Fruit fly (Drosophila melanogaster) whole organism, embryonic: Measurements from ENCODE around the gene NimB3.

Source experiments
- Abd-B ChIP-seq: fragments of 200-800 bp; sonication (Bioruptor generic); optimal IDR thresholded peaks from 2 replicates; lab custom pipeline; 2018; ENCODE audit warnings: missing biosample characterization, mild to moderate bottlenecking, missing genetic modification characterization, moderate library complexity
- Atf6 ChIP-seq: fragments of 200-800 bp; sonication (Bioruptor generic); IDR thresholded peaks from 2 replicates; pipeline ENCODE4 v1.3.6; 2022; ENCODE audit warnings: missing biosample characterization, missing genetic modification characterization
- CG1024 ChIP-seq: fragments of 200-800 bp; sonication (Bioruptor generic); IDR thresholded peaks from 2 replicates; pipeline ENCODE4 v1.3.6; 2022; ENCODE audit warnings: missing biosample characterization, missing genetic modification characterization
- CG11696 ChIP-seq: fragments of 200-800 bp; sonication (Bioruptor generic); IDR thresholded peaks from 2 replicates; pipeline ENCODE4 v1.3.6; 2022; ENCODE audit warnings: missing biosample characterization, missing genetic modification characterization
- CG12071 ChIP-seq: fragments of 200-800 bp; sonication (Bioruptor generic); optimal IDR thresholded peaks from 3 replicates; lab custom pipeline; 2018; ENCODE audit warnings: missing biosample characterization, mild to moderate bottlenecking, missing genetic modification characterization
- CG12744 ChIP-seq: fragments of 200-800 bp; sonication (Bioruptor generic); optimal IDR thresholded peaks from 2 replicates; lab custom pipeline; 2016; ENCODE audit warnings: missing biosample characterization, missing genetic modification characterization
- CG14860 ChIP-seq: fragments of 200-800 bp; sonication (Bioruptor generic); IDR thresholded peaks from 3 replicates; pipeline ENCODE4 v1.3.6; 2022; ENCODE audit warnings: missing biosample characterization, missing genetic modification characterization; ENCODE audit not compliant: partially characterized antibody
- CG15011 ChIP-seq: fragments of 200-800 bp; sonication (Bioruptor generic); optimal IDR thresholded peaks from 3 replicates; lab custom pipeline; 2018; ENCODE audit warnings: missing biosample characterization, mild to moderate bottlenecking, missing genetic modification characterization
- CG15601 ChIP-seq: fragments of 200-800 bp; sonication (Bioruptor generic); optimal IDR thresholded peaks from 3 replicates; lab custom pipeline; 2019; ENCODE audit warnings: missing biosample characterization, mild to moderate bottlenecking, missing genetic modification characterization, moderate library complexity
- CG1603 ChIP-seq: fragments of 200-800 bp; sonication (Bioruptor generic); optimal IDR thresholded peaks from 2 replicates; lab custom pipeline; 2019; ENCODE audit warnings: missing biosample characterization, mild to moderate bottlenecking, missing genetic modification characterization, moderate library complexity
- CG16813 ChIP-seq: fragments of 200-800 bp; sonication (Bioruptor generic); IDR thresholded peaks from 3 replicates; pipeline ENCODE4 v1.3.6; 2022; ENCODE audit warnings: missing biosample characterization, missing genetic modification characterization; ENCODE audit not compliant: partially characterized antibody
- CG16815 ChIP-seq: fragments of 200-800 bp; sonication (Bioruptor generic); optimal IDR thresholded peaks from 3 replicates; lab custom pipeline; 2017; ENCODE audit warnings: missing biosample characterization, mild to moderate bottlenecking, missing genetic modification characterization
- CG18619 ChIP-seq: fragments of 200-800 bp; sonication (Bioruptor generic); optimal IDR thresholded peaks from 3 replicates; lab custom pipeline; 2017; ENCODE audit warnings: missing biosample characterization, mild to moderate bottlenecking, missing genetic modification characterization
- CG30431 ChIP-seq: fragments of 200-800 bp; sonication (Bioruptor generic); optimal IDR thresholded peaks from 2 replicates; lab custom pipeline; 2017; ENCODE audit warnings: missing biosample characterization, missing genetic modification characterization
- CG31224 ChIP-seq: fragments of 200-800 bp; sonication (Bioruptor generic); IDR thresholded peaks from 2 replicates; pipeline ENCODE4 v1.3.6; 2022; ENCODE audit warnings: missing biosample characterization, missing genetic modification characterization
- CG3847 ChIP-seq: fragments of 200-800 bp; sonication (Bioruptor generic); IDR thresholded peaks from 2 replicates; pipeline ENCODE4 v1.3.6; 2022; ENCODE audit warnings: missing biosample characterization, missing genetic modification characterization
- CG4328 ChIP-seq: fragments of 200-800 bp; sonication (Bioruptor generic); optimal IDR thresholded peaks from 3 replicates; lab custom pipeline; 2017; ENCODE audit warnings: missing biosample characterization, missing genetic modification reagents, missing genetic modification characterization
- CG43689 ChIP-seq: fragments of 200-800 bp; sonication (Bioruptor generic); IDR thresholded peaks from 2 replicates; pipeline ENCODE4 v1.3.6; 2022; ENCODE audit warnings: missing biosample characterization, missing genetic modification characterization
- CG4707 ChIP-seq: fragments of 200-800 bp; sonication (Bioruptor generic); optimal IDR thresholded peaks from 2 replicates; lab custom pipeline; 2018; ENCODE audit warnings: missing biosample characterization, mild to moderate bottlenecking, missing genetic modification characterization, moderate library complexity
- CG6272 ChIP-seq: fragments of 200-800 bp; sonication (Bioruptor generic); IDR thresholded peaks from 2 replicates; pipeline ENCODE4 v1.3.6; 2022; ENCODE audit warnings: missing biosample characterization, missing genetic modification characterization
- CG6791 ChIP-seq: fragments of 200-800 bp; sonication (Bioruptor generic); IDR thresholded peaks from 3 replicates; pipeline ENCODE4 v1.3.6; 2022; ENCODE audit warnings: missing biosample characterization, missing genetic modification characterization; ENCODE audit not compliant: partially characterized antibody
- Deaf1 ChIP-seq: fragments of 200-800 bp; optimal IDR thresholded peaks from 3 replicates; lab custom pipeline; 2019; ENCODE audit warnings: missing biosample characterization, mild to moderate bottlenecking, missing genetic modification characterization, moderate library complexity
- Dll ChIP-seq: fragments of 200-800 bp; sonication (Bioruptor generic); IDR thresholded peaks from 4 replicates; pipeline ENCODE4 v1.3.6; 2022; ENCODE audit warnings: missing biosample characterization, missing genetic modification characterization; ENCODE audit not compliant: partially characterized antibody
- Dp ChIP-seq: fragments of 200-800 bp; sonication (Bioruptor generic); optimal IDR thresholded peaks from 2 replicates; lab custom pipeline; 2018; ENCODE audit warnings: missing biosample characterization, mild to moderate bottlenecking, missing genetic modification characterization, moderate library complexity
- H2.0 ChIP-seq: fragments of 200-800 bp; sonication (Bioruptor generic); IDR thresholded peaks from 2 replicates; pipeline ENCODE4 v1.3.6; 2022; ENCODE audit warnings: missing biosample characterization, missing genetic modification characterization
- HmgZ ChIP-seq: fragments of 200-800 bp; sonication (Bioruptor generic); optimal IDR thresholded peaks from 2 replicates; lab custom pipeline; 2018; ENCODE audit warnings: missing biosample characterization, mild to moderate bottlenecking, missing genetic modification characterization
- Hmr ChIP-seq: fragments of 200-800 bp; sonication (Bioruptor generic); optimal IDR thresholded peaks from 3 replicates; lab custom pipeline; 2017; ENCODE audit warnings: mild to moderate bottlenecking, missing biosample characterization, missing genetic modification reagents, missing genetic modification characterization
- Hr3 ChIP-seq: fragments of 200-800 bp; sonication (Bioruptor generic); optimal IDR thresholded peaks from 3 replicates; lab custom pipeline; 2016; ENCODE audit warnings: missing biosample characterization, missing genetic modification characterization
- Meics ChIP-seq: fragments of 200-800 bp; sonication (Bioruptor generic); optimal IDR thresholded peaks from 2 replicates; lab custom pipeline; 2017; ENCODE audit warnings: missing biosample characterization, mild to moderate bottlenecking, missing genetic modification characterization
- NFAT ChIP-seq: fragments of 200-800 bp; sonication (Bioruptor generic); IDR thresholded peaks from 2 replicates; pipeline ENCODE4 v1.3.6; 2022; ENCODE audit warnings: missing biosample characterization, missing genetic modification characterization
- Oaz ChIP-seq: fragments of 200-800 bp; sonication (Bioruptor generic); IDR thresholded peaks from 2 replicates; pipeline ENCODE4 v1.3.6; 2022; ENCODE audit warnings: missing biosample characterization, missing genetic modification characterization
- Six4 ChIP-seq: fragments of 200-800 bp; sonication (Bioruptor generic); optimal IDR thresholded peaks from 2 replicates; lab custom pipeline; 2016; ENCODE audit warnings: missing biosample characterization, missing genetic modification characterization
- ac ChIP-seq: fragments of 200-800 bp; sonication (Bioruptor generic); optimal IDR thresholded peaks from 3 replicates; lab custom pipeline; 2017; ENCODE audit warnings: missing biosample characterization, mild to moderate bottlenecking, missing genetic modification characterization
- aop ChIP-seq: fragments of 200-800 bp; sonication (Bioruptor generic); IDR thresholded peaks from 2 replicates; pipeline ENCODE4 v1.3.6; 2022; ENCODE audit warnings: missing biosample characterization, missing genetic modification characterization
- bab2 ChIP-seq: fragments of 200-800 bp; sonication (Bioruptor generic); optimal IDR thresholded peaks from 2 replicates; lab custom pipeline; 2016; ENCODE audit warnings: missing biosample characterization, missing genetic modification characterization
- cg ChIP-seq: fragments of 200-800 bp; sonication (Bioruptor generic); optimal IDR thresholded peaks from 3 replicates; lab custom pipeline; 2019; ENCODE audit warnings: missing biosample characterization, mild to moderate bottlenecking, missing genetic modification characterization, moderate library complexity
- corto ChIP-seq: fragments of 200-800 bp; sonication (Bioruptor generic); optimal IDR thresholded peaks from 2 replicates; lab custom pipeline; 2016; ENCODE audit warnings: missing biosample characterization, mild to moderate bottlenecking, missing genetic modification characterization, moderate library complexity
- danr ChIP-seq: fragments of 200-800 bp; sonication (Bioruptor generic); IDR thresholded peaks from 2 replicates; pipeline ENCODE4 v1.3.6; 2022; ENCODE audit warnings: missing biosample characterization, missing genetic modification characterization
- grau ChIP-seq: fragments of 200-800 bp; optimal IDR thresholded peaks from 3 replicates; lab custom pipeline; 2019; ENCODE audit warnings: missing biosample characterization, mild to moderate bottlenecking, missing genetic modification characterization, moderate library complexity
- knrl ChIP-seq: fragments of 200-800 bp; sonication (Bioruptor generic); IDR thresholded peaks from 3 replicates; pipeline ENCODE4 v1.3.6; 2022; ENCODE audit warnings: missing biosample characterization, missing genetic modification characterization; ENCODE audit not compliant: partially characterized antibody
- pho ChIP-seq: fragments of 200-800 bp; sonication (Bioruptor generic); optimal IDR thresholded peaks from 2 replicates; lab custom pipeline; 2016; ENCODE audit warnings: missing biosample characterization, missing genetic modification characterization
- pnt ChIP-seq: fragments of 200-800 bp; sonication (Bioruptor generic); optimal IDR thresholded peaks from 3 replicates; lab custom pipeline; 2016; ENCODE audit warnings: missing biosample characterization, missing genetic modification characterization
- ranshi ChIP-seq: fragments of 200-800 bp; sonication (Bioruptor generic); IDR thresholded peaks from 2 replicates; pipeline ENCODE4 v1.3.6; 2022; ENCODE audit warnings: missing biosample characterization, missing genetic modification characterization
- repo ChIP-seq: fragments of 200-800 bp; sonication (Bioruptor generic); optimal IDR thresholded peaks from 2 replicates; lab custom pipeline; 2016; ENCODE audit warnings: missing biosample characterization, missing genetic modification characterization
- run ChIP-seq: fragments of 200-800 bp; sonication (Bioruptor generic); optimal IDR thresholded peaks from 3 replicates; lab custom pipeline; 2018; ENCODE audit warnings: missing biosample characterization, mild to moderate bottlenecking, missing genetic modification characterization
- salm ChIP-seq: fragments of 200-800 bp; sonication (Bioruptor generic); optimal IDR thresholded peaks from 2 replicates; lab custom pipeline; 2018; ENCODE audit warnings: missing biosample characterization, mild to moderate bottlenecking, missing genetic modification characterization
- sqz ChIP-seq: fragments of 200-800 bp; sonication (Bioruptor generic); optimal IDR thresholded peaks from 3 replicates; lab custom pipeline; 2018; ENCODE audit warnings: missing biosample characterization, mild to moderate bottlenecking, missing genetic modification characterization
- tap ChIP-seq: fragments of 200-800 bp; optimal IDR thresholded peaks from 3 replicates; lab custom pipeline; 2019; ENCODE audit warnings: missing biosample characterization, mild to moderate bottlenecking, missing genetic modification characterization, moderate library complexity
- tup ChIP-seq: fragments of 200-800 bp; sonication (Bioruptor generic); optimal IDR thresholded peaks from 2 replicates; lab custom pipeline; 2016; ENCODE audit warnings: missing biosample characterization, mild to moderate bottlenecking, missing genetic modification characterization, moderate library complexity

The NimB3 gene

DNA sequence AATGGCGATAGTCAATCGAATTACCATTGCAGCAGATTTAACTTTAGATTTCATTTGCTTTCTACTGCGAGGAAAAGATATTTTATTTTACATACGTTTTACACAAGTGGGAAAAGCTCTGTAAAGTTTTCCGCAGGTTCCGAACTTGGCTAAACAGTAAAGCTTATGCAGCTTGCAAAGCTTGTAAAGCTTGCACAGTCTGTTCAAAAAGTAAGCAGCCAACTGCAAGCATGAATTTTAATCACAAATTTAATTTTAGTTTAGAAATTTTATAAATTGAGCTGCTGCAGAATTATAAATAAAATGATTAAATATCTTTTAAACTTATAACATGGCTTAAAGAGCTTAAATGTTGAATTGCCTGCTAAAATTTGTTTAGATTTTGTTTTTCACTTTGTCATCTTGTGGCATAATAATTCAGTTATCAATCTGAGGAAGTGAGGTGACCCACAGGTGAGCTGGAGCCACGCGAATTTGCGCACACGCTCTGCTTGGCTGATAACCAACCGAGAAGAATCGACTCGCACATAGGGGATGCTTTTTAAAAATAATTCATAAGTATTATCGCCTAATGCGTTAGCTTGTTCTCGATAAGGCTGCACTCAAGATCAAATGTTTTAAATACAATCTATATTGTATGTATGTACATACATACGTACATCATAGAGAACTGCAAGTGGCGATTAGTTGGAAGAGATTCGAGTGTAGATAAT, 44.0 kb upstream of the NimB3 start (continued):
- TF ChIP-seq cg (GFP tag; lab: Kevin White, UChicago) (no peak), danr (no peak), Meics (GFP tag; lab: Kevin White, UChicago) (peak; percentile 67), salm (no peak), pnt (GFP tag; lab: Kevin White, UChicago) (no peak), CG30431 (GFP tag; lab: Kevin White, UChicago) (no peak), knrl (peak; percentile 36; the same call in 1 of the 3 replicates), Dll (no peak), Six4 (GFP tag; lab: Kevin White, UChicago) (peak; percentile 0), ranshi (GFP tag; lab: Robert Waterston, UW) (0 out of 2 replicates have a peak, but pooled peaks have one; percentile 10), bab2 (GFP tag; lab: Kevin White, UChicago) (no peak), grau (no peak), CG4707 (GFP tag; lab: Kevin White, UChicago) (no peak), CG1024 (no peak), corto (GFP tag; lab: Kevin White, UChicago) (no peak), ac (no peak), CG3847 (GFP tag; lab: Robert Waterston, UW) (peak; percentile 56; the same call in 1 of the 2 replicates), repo (no peak), sqz (GFP tag; lab: Kevin White, UChicago) (no peak), CG16815 (GFP tag; lab: Kevin White, UChicago) (no peak), CG6272 (GFP tag; lab: Robert Waterston, UW) (no peak), Hr3 (GFP tag; lab: Kevin White, UChicago) (no peak), CG6791 (GFP tag; lab: Robert Waterston, UW) (peak; percentile 69; the same call in 2 of the 3 replicates), Atf6 (peak; percentile 75), H2.0 (GFP tag; lab: Robert Waterston, UW) (peak; percentile 53; the same call in 1 of the 2 replicates), CG31224 (GFP tag; lab: Robert Waterston, UW) (no peak; the same call in 1 of the 2 replicates), CG16813 (GFP tag; lab: Robert Waterston, UW) (no peak), CG12071 (no peak), CG1603 (tag; lab: Kevin White, UChicago) (no peak), Deaf1 (no peak), Hmr (peak; percentile 39), CG15011 (peak; percentile 21), CG4328 (GFP tag; lab: Kevin White, UChicago) (no peak), CG18619 (GFP tag; lab: Kevin White, UChicago) (peak; percentile 23), Abd-B (GFP tag; lab: Kevin White, UChicago) (no peak), NFAT (GFP tag; lab: Robert Waterston, UW) (0 out of 2 replicates have a peak, but pooled peaks have one; percentile 35), run (tag; lab: Kevin White, UChicago) (no peak), tup (GFP tag; lab: Kevin White, UChicago) (no peak), CG15601 (peak; percentile 14), tap (tag; lab: Kevin White, UChicago) (peak; percentile 47), Oaz (0 out of 2 replicates have a peak, but pooled peaks have one; percentile 10), CG12744 (GFP tag; lab: Kevin White, UChicago) (no peak), pho (no peak), aop (GFP tag; lab: Robert Waterston, UW) (no peak), CG11696 (no peak), CG43689 (peak; percentile 17; the same call in 1 of the 2 replicates), Dp (GFP tag; lab: Kevin White, UChicago) (no peak), CG14860 (GFP tag; lab: Robert Waterston, UW) (no peak), HmgZ (peak; percentile 26)
